Worm (Caenorhabditis elegans) whole organism, mixed stage, embryonic: Measurements from ENCODE around the gene smc-4.

ENCODE experiments used
- bed-3 ChIP-seq: fragments of 200-800 bp; sonication (Bioruptor generic); optimal IDR thresholded peaks from 3 replicates; lab custom pipeline; 2018; ENCODE audit warnings: mild to moderate bottlenecking, missing genetic modification characterization, moderate library complexity, missing compliant biosample characterization
- blmp-1 ChIP-seq: fragments of 150-350 bp; optimal IDR thresholded peaks from 2 replicates; lab custom pipeline; 2014; ENCODE audit warnings: missing biosample characterization, missing genetic modification characterization
- ceh-39 ChIP-seq: fragments of 150-350 bp; optimal IDR thresholded peaks from 2 replicates; lab custom pipeline; 2014; ENCODE audit warnings: missing biosample characterization, missing genetic modification characterization
- ceh-83 ChIP-seq: fragments of 200-800 bp; sonication (Bioruptor generic); optimal IDR thresholded peaks from 2 replicates; lab custom pipeline; 2018; ENCODE audit warnings: mild to moderate bottlenecking, missing genetic modification characterization, missing compliant biosample characterization
- ces-1 ChIP-seq: fragments of 150-350 bp; optimal IDR thresholded peaks from 2 replicates; lab custom pipeline; 2014; ENCODE audit warnings: missing biosample characterization, missing genetic modification reagents, missing genetic modification characterization
- cnd-1 ChIP-seq: fragments of 200-800 bp; sonication (Bioruptor generic); optimal IDR thresholded peaks from 2 replicates; lab custom pipeline; 2018; ENCODE audit warnings: mild to moderate bottlenecking, missing genetic modification characterization, missing compliant biosample characterization
- drap-1 ChIP-seq: fragments of 200-800 bp; sonication (Bioruptor generic); optimal IDR thresholded peaks from 3 replicates; lab custom pipeline; 2018; ENCODE audit warnings: mild to moderate bottlenecking, missing genetic modification characterization, missing compliant biosample characterization
- elt-1 ChIP-seq: sonication (generic microtip); optimal IDR thresholded peaks from 2 replicates; lab custom pipeline; 2017; ENCODE audit warnings: missing genetic modification characterization, mild to moderate bottlenecking, missing compliant biosample characterization, antibody characterized with exemption, moderate library complexity, borderline replicate concordance; ENCODE audit not compliant: insufficient read depth
- elt-3 ChIP-seq: fragments of 150-350 bp; optimal IDR thresholded peaks from 2 replicates; lab custom pipeline; 2014; ENCODE audit warnings: missing biosample characterization, missing genetic modification characterization
- flh-1 ChIP-seq: fragments of 200-800 bp; sonication (Bioruptor generic); optimal IDR thresholded peaks from 2 replicates; lab custom pipeline; 2018; ENCODE audit warnings: mild to moderate bottlenecking, missing genetic modification characterization, moderate library complexity, missing compliant biosample characterization
- ham-2 ChIP-seq: fragments of 200-800 bp; sonication (Bioruptor generic); optimal IDR thresholded peaks from 2 replicates; lab custom pipeline; 2018; ENCODE audit warnings: mild to moderate bottlenecking, missing genetic modification characterization, missing compliant biosample characterization
- hlh-1 ChIP-seq: fragments of 150-350 bp; optimal IDR thresholded peaks from 2 replicates; lab custom pipeline; 2014; ENCODE audit warnings: missing biosample characterization, missing genetic modification reagents, missing genetic modification characterization
- lin-13 ChIP-seq: fragments of 150-350 bp; optimal IDR thresholded peaks from 2 replicates; lab custom pipeline; 2014; ENCODE audit warnings: missing biosample characterization, missing genetic modification characterization
- lin-32 ChIP-seq: fragments of 200-800 bp; sonication (Bioruptor generic); optimal IDR thresholded peaks from 2 replicates; lab custom pipeline; 2018; ENCODE audit warnings: mild to moderate bottlenecking, missing genetic modification characterization, missing compliant biosample characterization
- lsy-2 ChIP-seq: fragments of 150-350 bp; optimal IDR thresholded peaks from 2 replicates; lab custom pipeline; 2014; ENCODE audit warnings: missing biosample characterization, missing genetic modification characterization
- mep-1 ChIP-seq: fragments of 150-350 bp; optimal IDR thresholded peaks from 2 replicates; lab custom pipeline; 2017; ENCODE audit warnings: missing biosample characterization, missing genetic modification reagents, missing genetic modification characterization, inconsistent platforms
- mls-2 ChIP-seq: sonication (generic microtip); optimal IDR thresholded peaks from 2 replicates; lab custom pipeline; 2016; ENCODE audit warnings: mild to moderate bottlenecking, missing genetic modification characterization, moderate library complexity, missing compliant biosample characterization
- nhr-12 ChIP-seq: fragments of 150-350 bp; optimal IDR thresholded peaks from 2 replicates; lab custom pipeline; 2014; ENCODE audit warnings: missing biosample characterization, missing genetic modification characterization
- nhr-2 ChIP-seq: fragments of 150-350 bp; optimal IDR thresholded peaks from 2 replicates; lab custom pipeline; 2014; ENCODE audit warnings: missing biosample characterization, missing genetic modification characterization
- nhr-28 ChIP-seq: fragments of 150-350 bp; optimal IDR thresholded peaks from 2 replicates; lab custom pipeline; 2014; ENCODE audit warnings: missing biosample characterization, missing genetic modification characterization
- pha-4 ChIP-seq: fragments of 150-350 bp; optimal IDR thresholded peaks from 2 replicates; lab custom pipeline; 2018; ENCODE audit warnings: missing biosample characterization, missing genetic modification reagents, missing genetic modification characterization
- sptf-1 ChIP-seq: sonication (generic microtip); optimal IDR thresholded peaks from 2 replicates; lab custom pipeline; 2017; ENCODE audit warnings: mild to moderate bottlenecking, missing genetic modification characterization, moderate library complexity, missing compliant biosample characterization
- tbx-8 ChIP-seq: fragments of 200-800 bp; sonication (Bioruptor generic); optimal IDR thresholded peaks from 2 replicates; lab custom pipeline; 2018; ENCODE audit warnings: mild to moderate bottlenecking, missing genetic modification characterization, moderate library complexity, missing compliant biosample characterization
- unc-120 ChIP-seq: sonication (generic microtip); optimal IDR thresholded peaks from 2 replicates; lab custom pipeline; 2017; ENCODE audit warnings: missing genetic modification characterization, missing compliant biosample characterization; ENCODE audit not compliant: poor library complexity, severe bottlenecking
- unc-39 ChIP-seq: fragments of 150-350 bp; optimal IDR thresholded peaks from 2 replicates; lab custom pipeline; 2014; ENCODE audit warnings: missing biosample characterization, missing genetic modification characterization
- unc-62 ChIP-seq: fragments of 150-350 bp; optimal IDR thresholded peaks from 2 replicates; lab custom pipeline; 2014; ENCODE audit warnings: missing biosample characterization, missing genetic modification reagents, missing genetic modification characterization
- zip-8 ChIP-seq: fragments of 150-350 bp; optimal IDR thresholded peaks from 2 replicates; lab custom pipeline; 2014; ENCODE audit warnings: missing biosample characterization, missing genetic modification characterization
- ztf-11 ChIP-seq: fragments of 150-350 bp; optimal IDR thresholded peaks from 2 replicates; lab custom pipeline; 2014; ENCODE audit warnings: missing biosample characterization, missing genetic modification characterization

The smc-4 gene

ce11 chrIII:4544959-4545358 is 42.3 kb upstream of the smc-4 start, which contains the start of gene M88.3:
TSS of gene M88.3 (minus strand) at chrIII:4545059.
- no peak for TF ChIP-seq sptf-1
- no peak for TF ChIP-seq unc-62
- TF ChIP-seq elt-1 (tag; lab: Kevin White, UChicago) = no peak
- TF ChIP-seq mep-1 (tag; lab: Kevin White, UChicago) = no peak
- no peak for TF ChIP-seq mls-2 (tag; lab: Kevin White, UChicago)
- TF ChIP-seq flh-1 (GFP tag; lab: Kevin White, UChicago) = no peak
- TF ChIP-seq unc-39 (tag; lab: Kevin White, UChicago) = no peak
- TF ChIP-seq ceh-39 (tag; lab: Kevin White, UChicago) = no peak
- no peak for TF ChIP-seq lin-13
- no peak for TF ChIP-seq hlh-1 (tag; lab: Kevin White, UChicago)
- TF ChIP-seq cnd-1 (tag; lab: Kevin White, UChicago) = no peak

- TF ChIP-seq ztf-11 = no peak
- TF ChIP-seq tbx-8 (GFP tag; lab: Kevin White, UChicago) = no peak
These were observed 38.6 kb upstream of the smc-4 start, which contains the start of gene M88.4 for ce11 chrIII:4548739-4549138. TSS of gene M88.4 (plus strand) at chrIII:4549039.

ce11 chrIII:4551963-4552362 is 35.3 kb upstream of the smc-4 start:
- TF ChIP-seq sptf-1 (no peak), nhr-28 (tag; lab: Kevin White, UChicago) (no peak), pha-4 (tag; lab: Kevin White, UChicago) (peak; percentile 33)

ce11 chrIII:4552872-4553271 is 34.4 kb upstream of the smc-4 start:
- TF ChIP-seq elt-1 (tag; lab: Kevin White, UChicago) (no peak), ceh-83 (GFP tag; lab: Kevin White, UChicago) (no peak), nhr-28 (tag; lab: Kevin White, UChicago) (no peak), blmp-1 (tag; lab: Kevin White, UChicago) (no peak), nhr-2 (tag; lab: Kevin White, UChicago) (no peak), nhr-12 (no peak), lsy-2 (tag; lab: Kevin White, UChicago) (no peak), tbx-8 (GFP tag; lab: Kevin White, UChicago) (no peak), ham-2 (no peak), hlh-1 (tag; lab: Kevin White, UChicago) (no peak), unc-62 (no peak), lin-13 (no peak), bed-3 (GFP tag; lab: Kevin White, UChicago) (no peak), unc-39 (tag; lab: Kevin White, UChicago) (no peak), unc-120 (tag; lab: Kevin White, UChicago) (no peak), drap-1 (GFP tag; lab: Kevin White, UChicago) (no peak), elt-3 (tag; lab: Kevin White, UChicago) (no peak), ceh-39 (tag; lab: Kevin White, UChicago) (no peak), pha-4 (tag; lab: Kevin White, UChicago) (no peak)

ce11 chrIII:4553316-4553715 is 34.0 kb upstream of the smc-4 start, which contains the start of gene imph-1:
TSS of gene imph-1 (plus strand) at chrIII:4553616.
- TF ChIP-seq hlh-1 (tag; lab: Kevin White, UChicago) = no peak
- no peak for TF ChIP-seq unc-39 (tag; lab: Kevin White, UChicago)
- TF ChIP-seq, all 35 proteins: peak for 0

ce11 chrIII:4555345-4555744 is 32.0 kb upstream of the smc-4 start:
- TF ChIP-seq zip-8 (tag; lab: Kevin White, UChicago) = no peak
- no peak for TF ChIP-seq ceh-39 (tag; lab: Kevin White, UChicago)
- TF ChIP-seq unc-39 (tag; lab: Kevin White, UChicago) = no peak
- peak; percentile 3 for TF ChIP-seq ces-1 (GFP tag; lab: Kevin White, UChicago)
- no peak for TF ChIP-seq lin-32
